Worm (Caenorhabditis elegans) whole organism, L2 larva: ENCODE data around the gene Y51H7C.12.

ENCODE experiments used
- Y55F3AM.14 ChIP-seq: fragments of 200-800 bp; sonication (Bioruptor generic); optimal IDR thresholded peaks from 2 replicates; lab custom pipeline; 2018; ENCODE audit warnings: mild to moderate bottlenecking, missing genetic modification characterization, missing compliant biosample characterization
- blmp-1 ChIP-seq: sonication (generic microtip); optimal IDR thresholded peaks from 2 replicates; lab custom pipeline; 2017; ENCODE audit warnings: missing genetic modification characterization, mild to moderate bottlenecking, missing compliant biosample characterization, antibody characterized with exemption, moderate library complexity; ENCODE audit not compliant: insufficient read depth
- dmd-4 ChIP-seq: sonication (generic microtip); optimal IDR thresholded peaks from 2 replicates; lab custom pipeline; 2017; ENCODE audit warnings: missing biosample characterization, missing genetic modification characterization
- elt-3 ChIP-seq: sonication (generic microtip); optimal IDR thresholded peaks from 2 replicates; lab custom pipeline; 2017; ENCODE audit warnings: missing biosample characterization, missing genetic modification characterization
- lin-13 ChIP-seq: fragments of 150-350 bp; optimal IDR thresholded peaks from 2 replicates; lab custom pipeline; 2014; ENCODE audit warnings: missing biosample characterization, missing genetic modification reagents, missing genetic modification characterization
- nhr-11 ChIP-seq: fragments of 150-350 bp; optimal IDR thresholded peaks from 2 replicates; lab custom pipeline; 2014; ENCODE audit warnings: missing biosample characterization, missing genetic modification characterization
- nhr-25 ChIP-seq: fragments of 150-350 bp; sonication (generic microtip); optimal IDR thresholded peaks from 3 replicates; lab custom pipeline; 2014; ENCODE audit warnings: missing biosample characterization, missing genetic modification characterization
- unc-39 ChIP-seq: fragments of 150-350 bp; optimal IDR thresholded peaks from 2 replicates; lab custom pipeline; 2014; ENCODE audit warnings: missing biosample characterization, missing genetic modification characterization

DNA sequence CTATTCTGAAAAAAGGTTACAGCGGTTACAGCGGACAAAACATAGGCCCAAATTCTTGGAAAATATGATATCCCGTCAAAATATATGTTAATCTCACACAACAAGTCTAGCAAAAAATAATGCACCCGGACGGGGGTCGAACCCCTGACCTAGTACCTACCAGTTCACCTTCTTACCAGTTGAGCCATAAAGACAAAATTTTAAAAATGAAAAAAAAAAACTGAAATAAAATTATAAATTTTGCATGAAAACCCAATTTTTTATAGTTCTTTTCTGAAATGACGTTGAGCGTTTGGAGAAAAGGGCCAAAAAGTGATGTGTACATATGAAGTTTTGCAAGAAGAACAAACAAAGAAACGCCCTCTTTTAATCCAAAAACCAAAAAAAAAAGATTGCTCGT lies 35.9 kb upstream of the Y51H7C.12 start:
- TF ChIP-seq nhr-25 (tag; lab: Kevin White, UChicago) (no peak), dmd-4 (tag; lab: Kevin White, UChicago) (no peak), lin-13 (GFP tag; lab: Kevin White, UChicago) (no peak), nhr-11 (tag; lab: Kevin White, UChicago) (no peak), blmp-1 (no peak), Y55F3AM.14 (no peak), elt-3 (tag; lab: Kevin White, UChicago) (no peak), unc-39 (tag; lab: Kevin White, UChicago) (no peak)
